Worm (Caenorhabditis elegans): ENCODE measurements around the gene str-25.
A peak's percentile ranks its signal among the peaks of the same experiment; 100 is the strongest.

Gene str-25

DNA sequence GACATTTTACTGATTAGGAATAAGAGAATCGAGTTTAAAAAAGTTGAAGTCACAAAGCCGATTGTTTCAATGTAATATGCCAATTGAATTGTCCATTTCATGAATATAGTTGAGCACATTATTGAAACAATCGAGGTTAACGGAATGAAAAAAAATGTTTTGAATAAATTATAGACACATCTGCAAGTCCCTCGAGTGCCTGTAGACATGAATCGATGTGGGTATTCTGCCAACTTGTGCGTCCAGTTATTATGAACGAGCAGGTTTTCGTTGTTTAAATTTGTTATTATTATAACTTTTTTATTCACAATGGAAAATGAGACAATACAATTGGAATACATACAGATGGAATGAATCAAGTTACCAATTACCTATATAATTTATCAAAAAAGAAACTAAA is 42.9 kb downstream of the str-25 start, which contains the start of gene str-99:
Gene str-99, minus strand, starts transcription at position 101 of the 400 bp plus-strand sequence.
- no peak for TF ChIP-seq hif-1 (tag; optimal IDR thresholded peaks at IDR 0.05)
- no peak for TF ChIP-seq madf-9 (GFP tag; conservative IDR thresholded peaks at IDR 0.05)
- TF ChIP-seq fkh-10 (GFP tag; optimal IDR thresholded peaks at IDR 0.05), result no peak
- no peak for TF ChIP-seq T26A8.4 (GFP tag; IDR thresholded peaks at IDR 0.05)
- TF ChIP-seq unc-62 (GFP tag; optimal IDR thresholded peaks at IDR 0.05 in 1 of 2), result peak in 1 of 2 experiments; percentile 39
- TF ChIP-seq unc-62 (tag; optimal IDR thresholded peaks at IDR 0.05), result no peak

DNA sequence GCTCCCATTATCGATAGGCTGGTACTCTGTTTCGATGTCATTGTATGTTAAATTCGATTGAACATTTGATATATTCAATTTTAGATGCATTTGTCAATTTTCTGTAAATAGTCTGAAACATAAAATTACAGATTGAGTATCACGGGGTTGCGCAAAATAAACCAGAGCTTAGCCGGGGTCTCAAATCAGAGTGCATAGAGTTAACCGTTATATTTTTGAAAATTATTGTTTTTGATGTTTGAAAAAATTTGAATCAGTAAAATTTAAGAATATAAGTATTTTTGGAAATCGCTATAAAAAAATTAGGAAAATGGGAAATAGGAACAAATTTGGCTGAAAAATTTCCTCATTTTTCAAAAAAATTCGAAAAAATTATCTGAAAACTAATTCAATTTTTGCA is 44.1 kb downstream of the str-25 start, which contains the start of gene F10A3.17:
Gene F10A3.17, minus strand, starts transcription at position 101 of the 400 bp plus-strand sequence.
- TF ChIP-seq nhr-48 (tag; optimal IDR thresholded peaks at IDR 0.05) (no peak), fkh-10 (GFP tag; optimal IDR thresholded peaks at IDR 0.05) (no peak), dmd-8 (GFP tag; IDR thresholded peaks at IDR 0.05) (no peak), spr-3 (GFP tag; optimal IDR thresholded peaks at IDR 0.05) (no peak), unc-39 (tag; optimal IDR thresholded peaks at IDR 0.05) (no peak), nhr-42 (GFP tag; IDR thresholded peaks at IDR 0.05) (no peak)

DNA sequence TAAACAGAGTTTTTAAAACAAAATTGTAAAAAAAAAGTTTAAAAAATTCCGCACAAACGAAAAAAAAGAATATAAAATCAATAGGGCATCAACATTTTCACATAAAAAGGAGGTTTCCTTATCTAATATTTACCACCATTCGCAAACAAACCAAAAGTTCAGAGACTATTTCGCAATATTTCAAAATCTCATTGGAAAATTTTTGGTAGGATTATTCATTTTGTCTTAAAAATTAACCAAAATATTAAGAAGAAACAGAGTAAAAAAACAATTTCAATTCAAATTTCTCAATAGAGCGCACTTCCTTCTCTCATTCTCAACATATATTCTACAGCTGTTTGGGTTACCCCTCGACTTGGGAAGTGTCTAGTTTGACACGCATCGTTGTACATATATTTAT is 44.6 kb downstream of the str-25 start:
- TF ChIP-seq ZK337.2 (GFP tag; IDR thresholded peaks at IDR 0.05) (no peak), aha-1 (tag) (peak; percentile 46), zip-2 (tag; optimal IDR thresholded peaks at IDR 0.05) (peak; percentile 90), pqm-1 (tag; optimal IDR thresholded peaks at IDR 0.05) (peak; percentile 22), nhr-28 (tag; optimal IDR thresholded peaks at IDR 0.05) (peak; percentile 37), daf-16 (GFP tag; optimal IDR thresholded peaks at IDR 0.05) (no peak), daf-16 (tag; optimal IDR thresholded peaks at IDR 0.05) (peak; percentile 73), F44E2.7 (GFP tag; IDR thresholded peaks at IDR 0.05) (no peak), pha-4 (GFP tag; IDR thresholded peaks at IDR 0.05) (no peak), pha-4 (tag; optimal IDR thresholded peaks at IDR 0.05) (peak; percentile 19), nhr-77 (tag; optimal IDR thresholded peaks at IDR 0.05) (peak; percentile 47), ztf-7 (tag; optimal IDR thresholded peaks at IDR 0.05) (peak; percentile 30), ceh-20 (GFP tag; IDR thresholded peaks at IDR 0.05) (no peak)

DNA sequence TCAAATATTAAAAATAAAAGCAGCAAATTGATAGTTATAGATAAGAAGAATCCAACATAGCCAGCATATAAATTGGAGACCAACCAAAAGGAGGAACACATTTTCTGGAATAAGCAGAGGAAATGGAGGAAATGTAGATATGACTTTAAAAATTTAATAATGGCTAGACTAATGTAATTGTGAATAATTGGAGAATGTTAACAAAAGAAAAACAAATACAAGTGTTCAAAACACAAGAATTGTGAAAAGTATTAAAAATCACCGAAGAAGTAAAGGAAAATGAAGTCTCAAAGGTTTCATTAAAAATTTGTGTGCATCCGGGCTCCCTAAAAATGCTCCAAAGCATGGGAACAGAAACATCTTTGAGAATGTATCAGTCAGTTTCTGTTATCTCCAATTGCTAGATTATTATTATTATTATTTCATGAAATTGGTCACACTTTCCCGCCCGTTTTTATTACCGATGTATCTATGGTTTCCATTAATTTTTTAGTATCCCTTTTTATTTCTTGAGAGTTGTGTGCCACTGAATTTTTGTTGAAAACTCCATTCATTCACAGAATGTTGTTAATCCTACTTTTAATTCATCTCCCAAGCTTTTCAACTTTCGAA is 46.7 kb downstream of the str-25 start, which contains the start of the genes str-109 and F10A3.11:
Gene str-109, minus strand, starts transcription at position 101 of the 612 bp plus-strand sequence.
Gene F10A3.11, plus strand, starts transcription at position 562 of the 612 bp plus-strand sequence.
- TF ChIP-seq ceh-82 (tag; optimal IDR thresholded peaks at IDR 0.05), result no peak
- no peak for TF ChIP-seq zfp-3 (GFP tag; conservative IDR thresholded peaks at IDR 0.05)
- no peak for TF ChIP-seq nhr-28 (tag; optimal IDR thresholded peaks at IDR 0.05)
- no peak for TF ChIP-seq egl-43 (GFP tag; IDR thresholded peaks at IDR 0.05)
- TF ChIP-seq ces-1 (GFP tag; optimal IDR thresholded peaks at IDR 0.05), result no peak
- TF ChIP-seq pqm-1 (tag; optimal IDR thresholded peaks at IDR 0.05), result no peak
- TF ChIP-seq T26A8.4 (GFP tag; IDR thresholded peaks at IDR 0.05), result no peak
- no peak for TF ChIP-seq mes-2 (tag; optimal IDR thresholded peaks at IDR 0.05; ENCODE audit: poor library complexity, severe bottlenecking)

DNA sequence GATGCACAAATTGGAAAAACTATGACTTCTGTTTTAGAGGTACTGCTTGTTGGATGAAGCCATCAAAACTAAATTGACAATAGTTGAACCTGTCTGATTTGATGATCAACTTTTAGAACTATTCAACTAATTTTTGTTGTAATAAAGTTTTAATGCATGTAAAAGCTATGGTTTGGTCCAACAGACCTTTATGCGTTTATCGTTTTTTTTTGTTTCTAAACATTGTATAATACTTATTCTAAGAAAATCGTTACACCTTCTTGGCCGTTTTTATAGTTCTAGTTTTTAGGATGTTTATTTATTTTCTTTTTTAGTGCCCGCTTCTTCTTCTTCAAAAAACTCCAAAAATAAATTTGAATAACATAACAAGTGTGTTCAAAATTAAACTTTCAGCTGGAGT is 48.2 kb downstream of the str-25 start, which contains the start of gene F10A3.12:
Gene F10A3.12, plus strand, starts transcription at position 301 of the 400 bp plus-strand sequence.
- TF ChIP-seq pqm-1 (tag; optimal IDR thresholded peaks at IDR 0.05) (no peak), dmd-6 (GFP tag; IDR thresholded peaks at IDR 0.05) (no peak), nhr-25 (tag; optimal IDR thresholded peaks at IDR 0.05; ENCODE audit: borderline replicate concordance, insufficient read depth) (no peak), ZK337.2 (GFP tag; IDR thresholded peaks at IDR 0.05) (no peak), F44E2.7 (GFP tag; IDR thresholded peaks at IDR 0.05) (no peak), F10B5.3 (tag; optimal IDR thresholded peaks at IDR 0.05) (no peak), hlh-11 (tag; optimal IDR thresholded peaks at IDR 0.05) (no peak), set-16 (GFP tag; IDR thresholded peaks at IDR 0.05) (no peak), F26F4.8 (GFP tag; conservative IDR thresholded peaks at IDR 0.05) (no peak), pha-4 (GFP tag; IDR thresholded peaks at IDR 0.05) (no peak), pha-4 (tag; optimal IDR thresholded peaks at IDR 0.05) (no peak), nhr-42 (GFP tag; IDR thresholded peaks at IDR 0.05) (no peak), lim-7 (GFP tag; IDR thresholded peaks at IDR 0.05) (no peak), dmd-8 (GFP tag; IDR thresholded peaks at IDR 0.05) (no peak), Y48G9A.11 (GFP tag; IDR thresholded peaks at IDR 0.05) (no peak), mxl-3 (GFP tag; optimal IDR thresholded peaks at IDR 0.05) (no peak)
